Worm (Caenorhabditis elegans) whole organism, young adult: Measurements from ENCODE around the gene F55C9.3.

Experiments used
- ama-1 ChIP-seq, 3 experiments: fragments of 150-350 bp in 1 of 3; sonication (generic microtip) in 2 of 3; optimal IDR thresholded peaks; 2 replicates each; lab custom pipeline; 2014 to 2018; ENCODE audit warnings: missing biosample characterization in 2 of 3, missing genetic modification characterization in 2 of 3, missing genetic modification reagents in 2 of 3
- atf-7 ChIP-seq: sonication (generic microtip); optimal IDR thresholded peaks from 2 replicates; lab custom pipeline; 2017; ENCODE audit warnings: mild to moderate bottlenecking, missing genetic modification characterization, missing compliant biosample characterization
- bed-2 ChIP-seq: fragments of 200-800 bp; sonication (Bioruptor generic); IDR thresholded peaks from 2 replicates; pipeline ENCODE4 v1.3.6; 2022; ENCODE audit warnings: missing genetic modification reagents, missing genetic modification characterization, missing compliant biosample characterization
- ceh-40 ChIP-seq: fragments of 200-800 bp; sonication (Bioruptor generic); IDR thresholded peaks from 2 replicates; pipeline ENCODE4 v1.3.6; 2022; ENCODE audit warnings: missing genetic modification characterization, missing compliant biosample characterization
- dpff-1 ChIP-seq: sonication (generic microtip); optimal IDR thresholded peaks from 2 replicates; lab custom pipeline; 2017; ENCODE audit warnings: mild to moderate bottlenecking, missing genetic modification characterization, missing compliant biosample characterization
- efl-1 ChIP-seq: fragments of 150-350 bp; optimal IDR thresholded peaks from 2 replicates; lab custom pipeline; 2014; ENCODE audit warnings: missing biosample characterization, missing genetic modification reagents, missing genetic modification characterization
- ekl-4 ChIP-seq: fragments of 200-800 bp; sonication (Bioruptor generic); IDR thresholded peaks from 2 replicates; pipeline ENCODE4 v1.3.6; 2022; ENCODE audit warnings: missing genetic modification reagents, missing genetic modification characterization, missing compliant biosample characterization
- hmg-20 ChIP-seq: fragments of 200-800 bp; sonication (Bioruptor generic); IDR thresholded peaks from 2 replicates; pipeline ENCODE4 v1.3.6; 2022; ENCODE audit warnings: missing genetic modification reagents, missing genetic modification characterization, missing compliant biosample characterization
- lin-26 ChIP-seq: fragments of 200-800 bp; sonication (Bioruptor generic); IDR thresholded peaks from 2 replicates; pipeline ENCODE4 v1.3.6; 2022; ENCODE audit warnings: missing genetic modification reagents, missing genetic modification characterization, missing compliant biosample characterization
- madf-10 ChIP-seq: sonication (generic microtip); optimal IDR thresholded peaks from 2 replicates; lab custom pipeline; 2016; ENCODE audit warnings: mild to moderate bottlenecking, missing genetic modification characterization, missing compliant biosample characterization
- nfya-1 ChIP-seq: sonication (generic microtip); optimal IDR thresholded peaks from 2 replicates; lab custom pipeline; 2017; ENCODE audit warnings: antibody characterized with exemption, missing compliant biosample characterization, missing genetic modification characterization, borderline replicate concordance; ENCODE audit not compliant: insufficient read depth
- pha-4 ChIP-seq: fragments of 150-350 bp; sonication (generic microtip); optimal IDR thresholded peaks from 2 replicates; lab custom pipeline; 2014; ENCODE audit warnings: missing biosample characterization, missing genetic modification reagents, missing genetic modification characterization
- unc-130 ChIP-seq: sonication (generic microtip); optimal IDR thresholded peaks from 2 replicates; lab custom pipeline; 2016; ENCODE audit warnings: missing genetic modification reagents, missing genetic modification characterization, missing compliant biosample characterization
- zfh-2 ChIP-seq: fragments of 200-800 bp; sonication (Bioruptor generic); conservative IDR thresholded peaks from 2 replicates; pipeline ENCODE4 v1.3.6; 2022; ENCODE audit warnings: missing genetic modification reagents, missing genetic modification characterization, missing compliant biosample characterization

DNA sequence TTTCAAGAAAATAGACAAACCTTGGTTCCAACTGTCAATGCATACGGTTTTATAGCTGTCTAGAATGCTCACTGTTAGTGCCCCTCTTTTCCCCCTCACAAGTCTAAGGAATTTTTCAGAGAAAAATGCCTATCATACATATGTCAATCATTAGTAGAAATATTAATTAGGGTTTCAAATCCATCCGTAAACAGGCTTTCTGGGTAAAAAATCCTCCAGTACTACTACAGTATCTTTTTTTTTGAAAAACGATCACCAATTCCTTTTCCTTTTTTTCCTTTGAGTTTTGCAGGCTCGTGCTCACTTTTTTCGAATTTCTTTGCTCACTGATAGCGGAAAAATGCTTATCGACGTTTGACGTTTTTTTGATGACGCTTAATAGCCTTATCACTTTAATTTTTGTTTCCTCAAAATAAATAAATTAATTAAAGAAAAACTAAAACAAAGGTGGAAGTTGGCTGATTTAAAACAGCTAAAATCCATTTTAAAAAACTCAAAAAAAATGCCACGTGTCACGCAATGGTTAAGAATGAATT lies 31.6 kb upstream of the F55C9.3 start, which contains the start of gene C43D7.7:
- TF ChIP-seq madf-10 (tag; lab: Kevin White, UChicago) = no peak
- TF ChIP-seq ekl-4 (GFP tag; lab: Robert Waterston, UW) = no peak
- no peak for TF ChIP-seq zfh-2 (GFP tag; lab: Robert Waterston, UW)
- no peak for TF ChIP-seq efl-1 (GFP tag; lab: Kevin White, UChicago)
- no peak for TF ChIP-seq nfya-1 (tag; lab: Kevin White, UChicago)
- TF ChIP-seq lin-26 (GFP tag; lab: Robert Waterston, UW) = no peak
- TF ChIP-seq atf-7 (tag; lab: Kevin White, UChicago) = no peak
- no peak for TF ChIP-seq pha-4
- TF ChIP-seq ama-1 (optimal IDR thresholded peaks at IDR 0.05; lab: Kevin White, UChicago) = no peak
- no peak for TF ChIP-seq ama-1 (GFP tag; optimal IDR thresholded peaks at IDR 0.05; lab: Kevin White, UChicago)
- TF ChIP-seq bed-2 (GFP tag; lab: Robert Waterston, UW) = no peak
- no peak for TF ChIP-seq dpff-1 (tag; lab: Kevin White, UChicago)
- TF ChIP-seq unc-130 (GFP tag; lab: Kevin White, UChicago) = no peak
- no peak for TF ChIP-seq ceh-40 (GFP tag; lab: Robert Waterston, UW)
- TF ChIP-seq hmg-20 = no peak
